Worm (Caenorhabditis elegans): ENCODE measurements around the gene nhr-110.

The nhr-110 gene

ce11 chrV:1574599-1574998 lies 49.6 kb downstream of the nhr-110 start:
- no peak for TF ChIP-seq tbx-7 (tag; optimal IDR thresholded peaks at IDR 0.05)
- no peak for TF ChIP-seq ceh-48 (tag; optimal IDR thresholded peaks at IDR 0.05)
- no peak for TF ChIP-seq ztf-16 (tag; optimal IDR thresholded peaks at IDR 0.05)
- no peak for TF ChIP-seq ama-1 (optimal IDR thresholded peaks at IDR 0.05)
- no peak for TF ChIP-seq sox-2 (GFP tag; IDR thresholded peaks at IDR 0.05)
- TF ChIP-seq K02D7.2 (tag; optimal IDR thresholded peaks at IDR 0.05) = no peak
- TF ChIP-seq dmd-4 (tag; optimal IDR thresholded peaks at IDR 0.05; ENCODE audit: borderline replicate concordance) = no peak
- TF ChIP-seq ahr-1 (tag; optimal IDR thresholded peaks at IDR 0.05) = no peak
- TF ChIP-seq elt-4 (tag; optimal IDR thresholded peaks at IDR 0.05) = no peak

- TF ChIP-seq pax-1 (tag; optimal IDR thresholded peaks at IDR 0.05) (no peak), hlh-30 (tag; optimal IDR thresholded peaks at IDR 0.05; ENCODE audit: insufficient read depth) (peak; percentile 5), ceh-14 (tag; optimal IDR thresholded peaks at IDR 0.05) (no peak), ref-2 (tag; optimal IDR thresholded peaks at IDR 0.05) (peak; percentile 17)
Observed at ce11 chrV:1572585-1572984, 51.7 kb downstream of the nhr-110 start.
